Worm (Caenorhabditis elegans) whole organism, L4 larva: ENCODE measurements around the gene F17E9.2.

ENCODE experiments used
- R02D3.7 ChIP-seq: fragments of 150-350 bp; sonication (generic microtip); optimal IDR thresholded peaks from 3 replicates; lab custom pipeline; 2014; ENCODE audit warnings: missing biosample characterization, missing genetic modification characterization
- ZK546.5 ChIP-seq, 2 experiments: sonication (generic microtip); optimal IDR thresholded peaks; 2 replicates each; lab custom pipeline; 2017; ENCODE audit warnings: missing biosample characterization in 2 of 2, missing genetic modification characterization in 2 of 2
- aly-2 ChIP-seq: sonication (generic microtip); optimal IDR thresholded peaks from 2 replicates; lab custom pipeline; 2018; ENCODE audit warnings: missing biosample characterization, missing genetic modification characterization
- ama-1 ChIP-seq: fragments of 150-350 bp; optimal IDR thresholded peaks from 2 replicates; lab custom pipeline; 2014; ENCODE audit warnings: inconsistent platforms, mixed read lengths
- daf-12 ChIP-seq: fragments of 150-350 bp; optimal IDR thresholded peaks from 2 replicates; lab custom pipeline; 2014; ENCODE audit warnings: missing biosample characterization, missing genetic modification reagents, missing genetic modification characterization
- gei-8 ChIP-seq: fragments of 200-800 bp; sonication (Bioruptor generic); optimal IDR thresholded peaks from 2 replicates; lab custom pipeline; 2018; ENCODE audit warnings: mild to moderate bottlenecking, missing genetic modification characterization, missing compliant biosample characterization
- hlh-30 ChIP-seq: sonication (generic microtip); optimal IDR thresholded peaks from 2 replicates; lab custom pipeline; 2017; ENCODE audit warnings: antibody characterized with exemption, mild to moderate bottlenecking, missing genetic modification characterization, missing compliant biosample characterization; ENCODE audit not compliant: insufficient read depth
- mep-1 ChIP-seq: fragments of 150-350 bp; sonication (generic microtip); optimal IDR thresholded peaks from 3 replicates; lab custom pipeline; 2014; ENCODE audit warnings: missing biosample characterization, missing genetic modification characterization
- mes-2 ChIP-seq: sonication (generic microtip); optimal IDR thresholded peaks from 2 replicates; lab custom pipeline; 2016; ENCODE audit warnings: missing genotype, mild to moderate bottlenecking, missing genetic modification characterization, missing compliant biosample characterization; ENCODE audit not compliant: poor library complexity, severe bottlenecking
- pha-4 ChIP-seq, 2 experiments: fragments of 150-350 bp in 1 of 2; fragments of 200-800 bp in 1 of 2; sonication (Bioruptor generic) in 1 of 2; IDR thresholded peaks in 1 of 2; optimal IDR thresholded peaks in 1 of 2; 2 replicates each; pipeline versions ENCODE4 v1.3.6 to Lab custom; 2014 to 2022; ENCODE audit warnings: missing genetic modification characterization in 2 of 2, missing genetic modification reagents in 2 of 2, missing biosample characterization in 1 of 2, missing compliant biosample characterization in 1 of 2
- php-3 ChIP-seq: fragments of 200-800 bp; sonication (Bioruptor generic); IDR thresholded peaks from 2 replicates; pipeline ENCODE4 v1.3.6; 2022; ENCODE audit warnings: missing genetic modification reagents, missing genetic modification characterization, missing compliant biosample characterization
- skn-1 ChIP-seq: fragments of 150-350 bp; optimal IDR thresholded peaks from 2 replicates; lab custom pipeline; 2014; ENCODE audit warnings: missing biosample characterization, missing genetic modification characterization

DNA sequence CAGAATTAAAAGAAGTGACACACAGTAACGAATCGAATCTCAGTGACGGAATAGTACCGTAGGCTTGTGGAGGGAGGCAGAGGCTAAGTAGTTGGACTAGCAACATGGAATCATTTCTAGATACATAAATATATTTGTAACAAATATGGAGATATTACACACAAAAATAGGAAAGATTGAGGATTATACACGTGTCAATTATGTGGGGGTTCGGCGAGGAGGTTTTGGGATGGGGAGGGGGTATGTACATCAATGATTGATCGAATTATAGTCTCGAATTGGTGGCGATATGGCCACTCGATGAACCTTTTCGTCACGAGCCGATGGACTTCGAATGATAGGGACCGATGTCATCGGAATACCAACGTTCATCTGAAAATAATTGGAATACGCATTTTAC lies 48.3 kb upstream of the F17E9.2 start:
- TF ChIP-seq aly-2 (tag; lab: Kevin White, UChicago) (no peak), php-3 (GFP tag; lab: Robert Waterston, UW) (no peak), skn-1 (tag; lab: Kevin White, UChicago) (no peak), ZK546.5 (tag; optimal IDR thresholded peaks at IDR 0.05; lab: Kevin White, UChicago) (no peak), hlh-30 (no peak), gei-8 (GFP tag; lab: Kevin White, UChicago) (no peak), pha-4 (GFP tag; IDR thresholded peaks at IDR 0.05; lab: Robert Waterston, UW) (no peak), pha-4 (tag; optimal IDR thresholded peaks at IDR 0.05; lab: Kevin White, UChicago) (no peak), mes-2 (no peak), mep-1 (tag; lab: Kevin White, UChicago) (no peak), daf-12 (tag; lab: Kevin White, UChicago) (no peak), R02D3.7 (tag; lab: Kevin White, UChicago) (no peak), ama-1 (lab: Kevin White, UChicago) (no peak)
